Worm (Caenorhabditis elegans) whole organism, early embryonic: Measurements from ENCODE around the gene ttll-4.

ENCODE experiments used
- B0310.2 ChIP-seq: sonication (generic microtip); optimal IDR thresholded peaks from 2 replicates; lab custom pipeline; 2016; ENCODE audit warnings: mild to moderate bottlenecking, missing genetic modification characterization, missing compliant biosample characterization
- F13C5.2 ChIP-seq: sonication (generic microtip); optimal IDR thresholded peaks from 2 replicates; lab custom pipeline; 2017; ENCODE audit warnings: mild to moderate bottlenecking, missing genetic modification characterization, inconsistent platforms, missing compliant biosample characterization
- aly-1 ChIP-seq: sonication (generic microtip); optimal IDR thresholded peaks from 2 replicates; lab custom pipeline; 2016; ENCODE audit warnings: missing genetic modification characterization, missing compliant biosample characterization
- ama-1 ChIP-seq: fragments of 150-350 bp; optimal IDR thresholded peaks from 2 replicates; lab custom pipeline; 2014
- ceh-13 ChIP-seq: fragments of 200-800 bp; sonication (Bioruptor generic); optimal IDR thresholded peaks from 2 replicates; lab custom pipeline; 2018; ENCODE audit warnings: mild to moderate bottlenecking, missing genetic modification characterization, missing compliant biosample characterization
- ceh-36 ChIP-seq: sonication (generic microtip); optimal IDR thresholded peaks from 2 replicates; lab custom pipeline; 2016; ENCODE audit warnings: missing genetic modification characterization, inconsistent platforms, missing compliant biosample characterization
- ets-7 ChIP-seq: sonication (generic microtip); optimal IDR thresholded peaks from 2 replicates; lab custom pipeline; 2016; ENCODE audit warnings: missing genotype, missing genetic modification characterization, missing compliant biosample characterization
- flt-1 ChIP-seq: fragments of 200-800 bp; sonication (Bioruptor generic); IDR thresholded peaks from 2 replicates; pipeline ENCODE4 v1.3.6; 2022; ENCODE audit warnings: missing genetic modification characterization, missing compliant biosample characterization
- hmbx-1 ChIP-seq: sonication (generic microtip); optimal IDR thresholded peaks from 2 replicates; lab custom pipeline; 2016; ENCODE audit warnings: mild to moderate bottlenecking, missing genetic modification characterization, missing compliant biosample characterization
- hmg-4 ChIP-seq: fragments of 200-800 bp; sonication (Bioruptor generic); optimal IDR thresholded peaks from 2 replicates; lab custom pipeline; 2018; ENCODE audit warnings: mild to moderate bottlenecking, missing genetic modification characterization, missing compliant biosample characterization
- hnd-1 ChIP-seq: sonication (generic microtip); optimal IDR thresholded peaks from 2 replicates; lab custom pipeline; 2016; ENCODE audit warnings: missing genetic modification characterization, missing compliant biosample characterization
- pes-1 ChIP-seq: fragments of 200-800 bp; sonication (Bioruptor generic); IDR thresholded peaks from 2 replicates; pipeline ENCODE4 v1.3.6; 2022; ENCODE audit warnings: missing genetic modification reagents, missing genetic modification characterization, missing compliant biosample characterization
- scrt-1 ChIP-seq: fragments of 200-800 bp; sonication (Bioruptor generic); IDR thresholded peaks from 2 replicates; pipeline ENCODE4 v1.3.6; 2022; ENCODE audit warnings: missing genetic modification characterization, missing compliant biosample characterization
- sea-1 ChIP-seq: fragments of 200-800 bp; sonication (Bioruptor generic); conservative IDR thresholded peaks from 2 replicates; pipeline ENCODE4 v1.3.6; 2022; ENCODE audit warnings: missing genetic modification characterization, missing compliant biosample characterization
- tbx-11 ChIP-seq: fragments of 200-800 bp; sonication (Bioruptor generic); IDR thresholded peaks from 2 replicates; pipeline ENCODE4 v1.3.6; 2022; ENCODE audit warnings: missing genetic modification characterization, missing compliant biosample characterization
- tbx-37 ChIP-seq: fragments of 200-800 bp; sonication (Bioruptor generic); conservative IDR thresholded peaks from 2 replicates; pipeline ENCODE4 v1.3.6; 2022; ENCODE audit warnings: missing genetic modification reagents, missing genetic modification characterization, missing compliant biosample characterization
- tra-4 ChIP-seq: sonication (generic microtip); optimal IDR thresholded peaks from 2 replicates; lab custom pipeline; 2017; ENCODE audit warnings: missing genetic modification characterization, missing compliant biosample characterization

The ttll-4 gene

ce11 chrIII:10126375-10126774, 2.4 kb downstream of the ttll-4 start:
- TF ChIP-seq hmg-4 (GFP tag; lab: Kevin White, UChicago) (no peak), ceh-36 (tag; lab: Kevin White, UChicago) (no peak), F13C5.2 (tag; lab: Kevin White, UChicago) (no peak), hmbx-1 (tag; lab: Kevin White, UChicago) (no peak), pes-1 (GFP tag; lab: Robert Waterston, UW) (no peak), sea-1 (no peak), B0310.2 (no peak), tbx-11 (GFP tag; lab: Robert Waterston, UW) (no peak), tra-4 (tag; lab: Kevin White, UChicago) (no peak), ets-7 (tag; lab: Kevin White, UChicago) (no peak), ceh-13 (GFP tag; lab: Kevin White, UChicago) (no peak), scrt-1 (no peak), hnd-1 (tag; lab: Kevin White, UChicago) (no peak)

DNA sequence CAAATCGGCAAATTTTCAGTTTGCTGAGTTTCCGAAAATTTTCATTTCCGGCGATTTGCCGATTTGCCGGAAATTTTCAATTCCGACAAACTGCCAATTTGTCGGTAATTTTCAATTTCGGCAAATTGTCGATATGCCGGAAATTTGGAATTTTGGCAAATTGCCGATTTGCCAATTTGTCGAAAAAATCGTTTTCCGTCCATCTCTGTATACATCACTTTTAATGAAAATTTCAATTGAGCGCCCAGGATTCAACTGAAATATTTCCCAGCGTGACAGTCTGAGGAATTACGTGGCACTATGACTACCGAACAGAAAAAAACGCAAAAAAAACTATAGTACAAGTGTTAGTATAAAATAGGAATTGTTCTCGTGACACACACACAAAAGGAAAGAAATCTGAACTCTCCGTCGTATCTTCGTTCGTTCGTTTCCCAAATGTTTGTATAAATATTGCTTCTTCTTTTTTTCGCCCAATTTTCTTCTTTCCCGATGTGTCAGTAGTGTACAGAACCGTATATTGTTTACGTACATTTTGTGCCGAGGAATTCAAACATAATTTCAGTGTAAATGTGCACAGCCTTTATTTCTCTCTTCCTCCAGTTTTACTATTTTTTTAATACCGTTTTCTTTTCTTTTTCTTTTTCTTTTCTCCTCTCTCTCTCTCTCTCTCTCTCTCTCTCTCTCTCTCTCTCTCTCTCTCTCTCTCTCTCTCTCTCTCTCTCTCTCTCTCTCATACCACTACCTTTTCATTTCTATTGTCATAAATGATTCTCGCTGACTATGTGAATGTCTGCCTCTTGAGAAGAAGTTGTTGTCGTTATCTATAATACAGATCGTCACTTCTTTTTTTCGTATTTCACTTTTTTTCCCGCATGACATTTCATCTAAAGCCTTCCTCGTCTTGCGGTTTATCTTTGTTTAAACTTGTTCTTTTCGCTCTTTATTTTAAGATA, 8.8 kb downstream of the ttll-4 start:
- TF ChIP-seq hmg-4 (GFP tag; lab: Kevin White, UChicago) (no peak), tra-4 (tag; lab: Kevin White, UChicago) (no peak), B0310.2 (no peak), sea-1 (no peak), tbx-11 (GFP tag; lab: Robert Waterston, UW) (no peak), tbx-37 (GFP tag; lab: Robert Waterston, UW) (no peak), aly-1 (tag; lab: Kevin White, UChicago) (no peak), scrt-1 (no peak), pes-1 (GFP tag; lab: Robert Waterston, UW) (no peak), ets-7 (tag; lab: Kevin White, UChicago) (no peak), ama-1 (lab: Kevin White, UChicago) (no peak), ceh-13 (GFP tag; lab: Kevin White, UChicago) (no peak), flt-1 (GFP tag; lab: Robert Waterston, UW) (no peak), hmbx-1 (tag; lab: Kevin White, UChicago) (no peak)

ce11 chrIII:10134517-10134916, 10.5 kb downstream of the ttll-4 start:
- TF ChIP-seq hmbx-1 (tag; lab: Kevin White, UChicago) (no peak), aly-1 (tag; lab: Kevin White, UChicago) (no peak), scrt-1 (no peak), tbx-37 (GFP tag; lab: Robert Waterston, UW) (no peak), F13C5.2 (tag; lab: Kevin White, UChicago) (no peak), flt-1 (GFP tag; lab: Robert Waterston, UW) (no peak), hnd-1 (tag; lab: Kevin White, UChicago) (no peak), ceh-13 (GFP tag; lab: Kevin White, UChicago) (no peak)

DNA sequence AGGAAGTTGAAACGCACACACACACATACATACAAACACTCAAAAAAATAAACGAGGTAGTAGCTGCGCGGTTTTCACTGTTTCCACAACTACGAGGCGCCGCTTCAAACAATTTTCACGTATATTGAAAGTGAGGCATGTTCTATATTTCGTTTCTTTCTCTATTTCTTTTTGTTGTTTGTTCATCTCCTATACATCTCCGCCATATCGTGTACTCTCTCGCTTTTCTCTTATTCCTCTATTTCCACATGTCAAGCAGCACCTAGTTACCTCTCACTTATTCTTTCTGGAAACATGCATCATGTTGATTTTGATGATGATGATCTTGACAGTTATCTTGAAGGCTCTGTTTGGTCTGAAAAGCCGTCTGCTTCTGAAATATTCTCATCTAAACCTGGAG, 12.8 kb downstream of the ttll-4 start, which contains the start of gene ZK1128.7:
ZK1128.7 (plus strand) TSS at position 229 of the 400 bp plus-strand sequence.
- TF ChIP-seq hnd-1 (tag; lab: Kevin White, UChicago) (no peak), tbx-37 (GFP tag; lab: Robert Waterston, UW) (no peak), pes-1 (GFP tag; lab: Robert Waterston, UW) (no peak), sea-1 (no peak), flt-1 (GFP tag; lab: Robert Waterston, UW) (no peak), hmbx-1 (tag; lab: Kevin White, UChicago) (no peak), tra-4 (tag; lab: Kevin White, UChicago) (no peak), aly-1 (tag; lab: Kevin White, UChicago) (no peak), B0310.2 (no peak), hmg-4 (GFP tag; lab: Kevin White, UChicago) (no peak), F13C5.2 (tag; lab: Kevin White, UChicago) (no peak)

DNA sequence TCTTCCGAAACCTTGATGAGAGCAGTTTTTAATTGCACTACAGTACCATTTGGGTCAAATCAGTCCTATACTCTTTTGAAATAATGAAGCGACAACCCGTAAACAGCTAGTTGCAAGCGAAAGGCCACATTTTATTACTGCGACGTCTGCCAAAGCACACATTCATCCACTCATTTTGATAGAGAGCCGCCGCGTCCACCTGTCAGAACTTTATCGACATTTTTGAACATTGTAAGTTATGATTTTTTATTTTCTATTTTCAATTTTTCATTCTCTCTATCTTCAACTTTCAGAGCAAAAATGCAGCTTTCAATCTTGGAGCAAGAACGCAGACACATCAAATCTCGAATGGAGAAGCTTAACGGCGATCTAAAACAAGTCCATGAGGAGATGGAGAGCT, 16.7 kb downstream of the ttll-4 start, which contains the start of gene K08E5.6:
K08E5.6 (plus strand) TSS at position 301 of the 400 bp plus-strand sequence.
- no peak for TF ChIP-seq ceh-36 (tag; lab: Kevin White, UChicago)
- TF ChIP-seq scrt-1: no peak
- TF ChIP-seq flt-1 (GFP tag; lab: Robert Waterston, UW): no peak
- TF ChIP-seq hmg-4 (GFP tag; lab: Kevin White, UChicago): no peak
- no peak for TF ChIP-seq ets-7 (tag; lab: Kevin White, UChicago)
- TF ChIP-seq pes-1 (GFP tag; lab: Robert Waterston, UW): no peak
- no peak for TF ChIP-seq hnd-1 (tag; lab: Kevin White, UChicago)
- no peak for TF ChIP-seq ceh-13 (GFP tag; lab: Kevin White, UChicago)
- no peak for TF ChIP-seq F13C5.2 (tag; lab: Kevin White, UChicago)
- no peak for TF ChIP-seq tbx-37 (GFP tag; lab: Robert Waterston, UW)
- TF ChIP-seq B0310.2: no peak
- no peak for TF ChIP-seq hmbx-1 (tag; lab: Kevin White, UChicago)
- no peak for TF ChIP-seq sea-1

- TF ChIP-seq flt-1 (GFP tag; lab: Robert Waterston, UW) (no peak), F13C5.2 (tag; lab: Kevin White, UChicago) (no peak), sea-1 (no peak), hnd-1 (tag; lab: Kevin White, UChicago) (no peak), ets-7 (tag; lab: Kevin White, UChicago) (no peak)
These were observed 22.7 kb downstream of the ttll-4 start, which contains the start of gene K08E5.1 for ce11 chrIII:10146701-10147100. Gene K08E5.1 (minus strand): TSS chrIII:10146801.

DNA sequence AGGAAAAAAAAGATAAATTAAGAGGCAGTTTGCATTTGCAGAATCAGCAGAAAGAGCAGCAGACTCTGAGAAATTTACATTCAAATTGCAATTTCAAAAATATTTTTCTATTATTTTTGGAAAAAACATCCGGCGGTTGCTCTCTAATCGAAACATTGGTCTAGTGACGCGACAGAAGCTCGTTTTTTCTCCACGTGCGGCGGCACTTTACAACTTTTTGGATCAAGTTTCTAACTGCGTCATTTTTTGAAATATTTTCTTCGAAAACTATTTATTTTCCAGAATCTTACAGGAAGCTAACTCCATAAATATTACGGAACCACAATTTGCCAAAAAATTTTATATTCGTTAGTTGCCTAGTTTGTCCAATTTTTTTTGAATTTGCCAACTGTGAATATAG, 25.9 kb downstream of the ttll-4 start:
- TF ChIP-seq ets-7 (tag; lab: Kevin White, UChicago) (no peak), hnd-1 (tag; lab: Kevin White, UChicago) (no peak), ceh-13 (GFP tag; lab: Kevin White, UChicago) (no peak), tbx-37 (GFP tag; lab: Robert Waterston, UW) (no peak)
